Fruit fly (Drosophila melanogaster) S2 (cell line): ENCODE data around the gene lic.

ENCODE experiments used
- CG8478 ChIP-seq: fragments of >200 bp; optimal IDR thresholded peaks from 2 replicates; lab custom pipeline; 2018
- CTCF ChIP-seq, 2 experiments: fragments of >200 bp; optimal IDR thresholded peaks; 2 replicates each; lab custom pipeline; 2018

DNA sequence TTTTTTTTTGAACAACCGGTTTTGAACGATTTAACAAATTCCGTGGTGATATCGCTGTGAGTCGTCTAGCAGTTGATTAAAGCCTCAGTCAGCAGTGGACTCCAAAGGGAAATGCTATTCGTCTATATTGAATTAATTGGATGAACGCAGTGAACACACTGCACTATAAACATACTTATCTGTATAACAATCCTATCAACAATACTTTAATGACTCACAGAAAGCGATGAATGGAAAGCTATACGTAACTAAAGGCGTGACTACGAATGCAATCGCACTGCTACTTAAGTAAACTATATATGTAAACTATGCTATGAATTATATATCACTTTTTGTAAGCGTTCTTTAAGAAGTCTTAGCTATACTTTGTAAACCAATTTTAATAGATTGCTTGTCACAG, 34.6 kb downstream of the lic start:
- TF ChIP-seq CG8478: no peak
- TF ChIP-seq CTCF (optimal IDR thresholded peaks at IDR 0.05; lab: Kevin White, UChicago): no peak
